Worm (Caenorhabditis elegans) whole organism, L1 larva: Measurements from ENCODE around the gene R13A5.7.
A peak's percentile ranks its signal among the peaks of the same experiment; 100 is the strongest.

Experiments
- Y116A8C.19 ChIP-seq: sonication (generic microtip); optimal IDR thresholded peaks from 2 replicates; lab custom pipeline; 2016; ENCODE audit warnings: missing compliant biosample characterization, missing genetic modification characterization, borderline replicate concordance
- aly-2 ChIP-seq: fragments of 150-350 bp; optimal IDR thresholded peaks from 2 replicates; lab custom pipeline; 2014; ENCODE audit warnings: missing biosample characterization, missing genetic modification characterization
- ceh-63 ChIP-seq: fragments of 200-800 bp; sonication (Bioruptor generic); optimal IDR thresholded peaks from 2 replicates; lab custom pipeline; 2018; ENCODE audit warnings: mild to moderate bottlenecking, missing genetic modification characterization, missing compliant biosample characterization
- ceh-8 ChIP-seq: fragments of 200-800 bp; sonication (Bioruptor generic); optimal IDR thresholded peaks from 2 replicates; lab custom pipeline; 2018; ENCODE audit warnings: mild to moderate bottlenecking, missing genetic modification characterization, moderate library complexity, missing compliant biosample characterization
- ceh-82 ChIP-seq, 3 experiments: fragments of 150-350 bp in 1 of 3; sonication (generic microtip) in 2 of 3; optimal IDR thresholded peaks; 2 replicates each; lab custom pipeline; 2014 to 2017; ENCODE audit warnings: missing biosample characterization in 3 of 3, missing genetic modification characterization in 3 of 3
- ceh-88 ChIP-seq: fragments of 200-800 bp; sonication (Bioruptor generic); IDR thresholded peaks from 2 replicates; pipeline ENCODE4 v1.3.6; 2022; ENCODE audit warnings: missing genetic modification characterization, missing compliant biosample characterization
- ceh-90 ChIP-seq: sonication (generic microtip); optimal IDR thresholded peaks from 2 replicates; lab custom pipeline; 2016; ENCODE audit warnings: missing genetic modification characterization, missing compliant biosample characterization
- dsc-1 ChIP-seq: sonication (generic microtip); optimal IDR thresholded peaks from 2 replicates; lab custom pipeline; 2016; ENCODE audit warnings: mild to moderate bottlenecking, missing genetic modification characterization, missing compliant biosample characterization
- egl-13 ChIP-seq: sonication (generic microtip); optimal IDR thresholded peaks from 2 replicates; lab custom pipeline; 2016; ENCODE audit warnings: missing genotype, missing genetic modification reagents, missing genetic modification characterization, missing compliant biosample characterization
- elt-3 ChIP-seq, 6 experiments: fragments of 150-350 bp in 1 of 6; sonication (generic microtip); optimal IDR thresholded peaks; 2 replicates each; lab custom pipeline; 2017 to 2018; ENCODE audit warnings: missing biosample characterization in 6 of 6, missing genetic modification characterization in 6 of 6, inconsistent platforms in 1 of 6
- fkh-4 ChIP-seq: sonication (generic microtip); optimal IDR thresholded peaks from 2 replicates; lab custom pipeline; 2016; ENCODE audit warnings: missing compliant biosample characterization, missing genetic modification characterization, borderline replicate concordance
- fkh-8 ChIP-seq: sonication (generic microtip); optimal IDR thresholded peaks from 2 replicates; lab custom pipeline; 2016; ENCODE audit warnings: mild to moderate bottlenecking, missing genetic modification characterization, missing compliant biosample characterization
- grh-1 ChIP-seq: fragments of 200-800 bp; sonication (Bioruptor generic); IDR thresholded peaks from 2 replicates; pipeline ENCODE4 v1.3.6; 2022; ENCODE audit warnings: missing genetic modification reagents, missing genetic modification characterization, missing compliant biosample characterization
- hlh-17 ChIP-seq: fragments of 200-800 bp; sonication (Bioruptor generic); optimal IDR thresholded peaks from 2 replicates; lab custom pipeline; 2018; ENCODE audit warnings: missing genetic modification characterization, mild to moderate bottlenecking, missing compliant biosample characterization, moderate library complexity, borderline replicate concordance
- hlh-4 ChIP-seq: sonication (generic microtip); optimal IDR thresholded peaks from 2 replicates; lab custom pipeline; 2016; ENCODE audit warnings: mild to moderate bottlenecking, missing genetic modification characterization, missing compliant biosample characterization
- irx-1 ChIP-seq: sonication (generic microtip); optimal IDR thresholded peaks from 2 replicates; lab custom pipeline; 2016; ENCODE audit warnings: missing genetic modification characterization, missing compliant biosample characterization
- isw-1 ChIP-seq: fragments of 200-800 bp; sonication (Bioruptor generic); IDR thresholded peaks from 2 replicates; pipeline ENCODE4 v1.3.6; 2022; ENCODE audit warnings: missing genetic modification characterization, missing compliant biosample characterization
- lin-13 ChIP-seq: fragments of 150-350 bp; optimal IDR thresholded peaks from 2 replicates; lab custom pipeline; 2014; ENCODE audit warnings: missing biosample characterization, missing genetic modification reagents, missing genetic modification characterization
- lin-15B ChIP-seq: fragments of 150-350 bp; sonication (generic microtip); optimal IDR thresholded peaks from 3 replicates; lab custom pipeline; 2014; ENCODE audit warnings: missing biosample characterization, missing genetic modification characterization
- lin-39 ChIP-seq: fragments of 150-350 bp; optimal IDR thresholded peaks from 2 replicates; lab custom pipeline; 2014; ENCODE audit warnings: missing biosample characterization, missing genetic modification reagents, missing genetic modification characterization
- lir-3 ChIP-seq: sonication (generic microtip); optimal IDR thresholded peaks from 2 replicates; lab custom pipeline; 2016; ENCODE audit warnings: mild to moderate bottlenecking, missing genetic modification characterization, moderate library complexity, missing compliant biosample characterization; ENCODE audit not compliant: poor library complexity
- lsy-2 ChIP-seq, 2 experiments: fragments of 150-350 bp; optimal IDR thresholded peaks; 2 replicates each; lab custom pipeline; 2014; ENCODE audit warnings: missing biosample characterization in 2 of 2, missing genetic modification characterization in 2 of 2
- mef-2 ChIP-seq: fragments of 150-350 bp; optimal IDR thresholded peaks from 2 replicates; lab custom pipeline; 2014; ENCODE audit warnings: missing biosample characterization, missing genetic modification characterization
- nhr-11 ChIP-seq: fragments of 150-350 bp; optimal IDR thresholded peaks from 2 replicates; lab custom pipeline; 2014; ENCODE audit warnings: missing biosample characterization, missing genetic modification characterization
- nhr-19 ChIP-seq: fragments of 200-800 bp; sonication (Bioruptor generic); conservative IDR thresholded peaks from 2 replicates; pipeline ENCODE4 v1.3.6; 2022; ENCODE audit warnings: missing genetic modification characterization, missing compliant biosample characterization
- nhr-76 ChIP-seq: sonication (generic microtip); optimal IDR thresholded peaks from 2 replicates; lab custom pipeline; 2017; ENCODE audit warnings: missing biosample characterization, missing genetic modification characterization
- nhr-84 ChIP-seq: sonication (generic microtip); optimal IDR thresholded peaks from 2 replicates; lab custom pipeline; 2017; ENCODE audit warnings: missing biosample characterization, missing genetic modification characterization
- nhr-90 ChIP-seq: sonication (generic microtip); optimal IDR thresholded peaks from 2 replicates; lab custom pipeline; 2016; ENCODE audit warnings: mild to moderate bottlenecking, missing genetic modification characterization, missing compliant biosample characterization; ENCODE audit not compliant: poor library complexity
- pag-3 ChIP-seq: sonication (generic microtip); optimal IDR thresholded peaks from 2 replicates; lab custom pipeline; 2017; ENCODE audit warnings: missing genetic modification characterization, mild to moderate bottlenecking, missing compliant biosample characterization, antibody characterized with exemption, borderline replicate concordance; ENCODE audit not compliant: insufficient read depth
- pqm-1 ChIP-seq: sonication (generic microtip); optimal IDR thresholded peaks from 3 replicates; lab custom pipeline; 2017; ENCODE audit warnings: missing biosample characterization, missing genetic modification characterization
- skn-1 ChIP-seq: fragments of 150-350 bp; optimal IDR thresholded peaks from 2 replicates; lab custom pipeline; 2014; ENCODE audit warnings: missing biosample characterization, missing genetic modification characterization
- snpc-4 ChIP-seq: fragments of 150-350 bp; optimal IDR thresholded peaks from 2 replicates; lab custom pipeline; 2014; ENCODE audit warnings: missing biosample characterization, missing genetic modification characterization
- sup-37 ChIP-seq: fragments of 200-800 bp; sonication (Bioruptor generic); optimal IDR thresholded peaks from 2 replicates; lab custom pipeline; 2018; ENCODE audit warnings: mild to moderate bottlenecking, missing genetic modification characterization, missing compliant biosample characterization
- swsn-7 ChIP-seq: sonication (generic microtip); optimal IDR thresholded peaks from 2 replicates; lab custom pipeline; 2016; ENCODE audit warnings: missing genetic modification characterization, missing compliant biosample characterization
- tlp-1 ChIP-seq: fragments of 150-350 bp; optimal IDR thresholded peaks from 2 replicates; lab custom pipeline; 2014; ENCODE audit warnings: missing biosample characterization, missing genetic modification characterization
- zag-1 ChIP-seq: fragments of 150-350 bp; optimal IDR thresholded peaks from 2 replicates; lab custom pipeline; 2014; ENCODE audit warnings: missing biosample characterization, missing genetic modification characterization
- zip-4 ChIP-seq: fragments of 200-800 bp; sonication (Bioruptor generic); optimal IDR thresholded peaks from 2 replicates; lab custom pipeline; 2018; ENCODE audit warnings: mild to moderate bottlenecking, missing genetic modification characterization, moderate library complexity, missing compliant biosample characterization
- ztf-11 ChIP-seq, 2 experiments: sonication (generic microtip); optimal IDR thresholded peaks; 2 replicates each; lab custom pipeline; 2016 to 2017; ENCODE audit warnings: missing genetic modification characterization in 2 of 2, missing biosample characterization in 1 of 2, missing compliant biosample characterization in 1 of 2
- ztf-4 ChIP-seq: fragments of 150-350 bp; optimal IDR thresholded peaks from 2 replicates; lab custom pipeline; 2014; ENCODE audit warnings: missing biosample characterization, missing genetic modification characterization

R13A5.7 gene

ce11 chrIII:7572781-7573400 lies 3.0 kb upstream of the R13A5.7 start, which contains the start of the genes rpl-9 and lpd-7 (continued):
- TF ChIP-seq ceh-8 = no peak
- no peak for TF ChIP-seq tlp-1 (tag; lab: Kevin White, UChicago)
- TF ChIP-seq nhr-90 (tag; lab: Kevin White, UChicago) = peak; percentile 76
- no peak for TF ChIP-seq zip-4 (GFP tag; lab: Kevin White, UChicago)
- TF ChIP-seq nhr-84 = no peak
- TF ChIP-seq Y116A8C.19 (tag; lab: Kevin White, UChicago) = no peak
- TF ChIP-seq ceh-90 (tag; lab: Kevin White, UChicago) = no peak
- peak; percentile 84 for TF ChIP-seq lin-13 (GFP tag; lab: Kevin White, UChicago)
- peak; percentile 74 for TF ChIP-seq lin-15B (tag; lab: Kevin White, UChicago)
- peak; percentile 18 for TF ChIP-seq ztf-4 (tag; lab: Kevin White, UChicago)
- no peak for TF ChIP-seq sup-37 (GFP tag; lab: Kevin White, UChicago)
- TF ChIP-seq skn-1 = peak; percentile 90
- TF ChIP-seq elt-3 (tag; optimal IDR thresholded peaks at IDR 0.05; lab: Kevin White, UChicago) = peak in 4 of 6 experiments; percentile 28 to 87 (median 73)
- no peak for TF ChIP-seq pag-3 (tag; lab: Kevin White, UChicago)
- no peak for TF ChIP-seq ztf-11 (tag; optimal IDR thresholded peaks at IDR 0.05; lab: Kevin White, UChicago)
- TF ChIP-seq ceh-88 (GFP tag; lab: Robert Waterston, UW) = 0 out of 2 replicates have a peak, but pooled peaks have one; percentile 11
- peak; percentile 68 to 92 (median 78) for TF ChIP-seq ceh-82 (tag; optimal IDR thresholded peaks at IDR 0.05; lab: Kevin White, UChicago)
- no peak for TF ChIP-seq zag-1 (tag; lab: Kevin White, UChicago)
- peak; percentile 26; the same call in 1 of the 2 replicates for TF ChIP-seq grh-1 (GFP tag; lab: Robert Waterston, UW)
- TF ChIP-seq ceh-63 (GFP tag; lab: Kevin White, UChicago) = no peak
- peak; percentile 51 for TF ChIP-seq dsc-1
- no peak for TF ChIP-seq snpc-4 (tag; lab: Kevin White, UChicago)
- TF ChIP-seq swsn-7 (tag; lab: Kevin White, UChicago) = peak; percentile 75
- TF ChIP-seq fkh-8 (tag; lab: Kevin White, UChicago) = peak; percentile 74
- peak; percentile 39 for TF ChIP-seq egl-13 (tag; lab: Kevin White, UChicago)
- TF ChIP-seq nhr-11 (tag; lab: Kevin White, UChicago) = peak; percentile 12
- peak; percentile 34 for TF ChIP-seq aly-2 (tag; lab: Kevin White, UChicago)
- TF ChIP-seq irx-1 (tag; lab: Kevin White, UChicago) = peak; percentile 41
- TF ChIP-seq isw-1 (GFP tag; lab: Robert Waterston, UW) = peak; percentile 66
- TF ChIP-seq pqm-1 = no peak
- peak; percentile 4 for TF ChIP-seq lin-39 (tag; lab: Kevin White, UChicago)
- no peak for TF ChIP-seq mef-2 (tag; lab: Kevin White, UChicago)
- TF ChIP-seq lir-3 = peak; percentile 45
- no peak for TF ChIP-seq fkh-4
- no peak for TF ChIP-seq hlh-17 (GFP tag; lab: Kevin White, UChicago)
- no peak for TF ChIP-seq nhr-76 (tag; lab: Kevin White, UChicago)
- peak; percentile 78 for TF ChIP-seq nhr-19

- TF ChIP-seq lsy-2 (tag; optimal IDR thresholded peaks at IDR 0.05; lab: Kevin White, UChicago) (peak in 1 of 2 experiments; percentile 22), hlh-4 (tag; lab: Kevin White, UChicago) (no peak)
Measured at ce11 chrIII:7571726-7572125, 1.8 kb upstream of the R13A5.7 start.
